Fruit fly (Drosophila melanogaster): Measurements from ENCODE around the gene CycH.

The CycH gene

dm6 chr3L:21832203-21833160, 10.7 kb downstream of the CycH start, which contains the start of the genes CG7148 and Nopp140 (continued):
- no peak for TF ChIP-seq Poxn (GFP tag; IDR thresholded peaks at IDR 0.05)
- TF ChIP-seq CG17328 (GFP tag; IDR thresholded peaks at IDR 0.05) = peak; percentile 65
- no peak for TF ChIP-seq sima (GFP tag; optimal IDR thresholded peaks at IDR 0.05)
- TF ChIP-seq Hand (GFP tag; optimal IDR thresholded peaks at IDR 0.05) = peak; percentile 10
- peak; percentile 67 for TF ChIP-seq Fer3 (tag; optimal IDR thresholded peaks at IDR 0.05)
- no peak for TF ChIP-seq org-1 (GFP tag; optimal IDR thresholded peaks at IDR 0.05)
- no peak for TF ChIP-seq CG10431 (GFP tag; optimal IDR thresholded peaks at IDR 0.05)
- no peak for TF ChIP-seq CG12104 (GFP tag; optimal IDR thresholded peaks at IDR 0.05)
- peak; percentile 55 for TF ChIP-seq CG3281 (GFP tag; optimal IDR thresholded peaks at IDR 0.05)
- TF ChIP-seq eve (GFP tag; optimal IDR thresholded peaks at IDR 0.05) = no peak
- peak; percentile 10 for TF ChIP-seq CG1792 (GFP tag; optimal IDR thresholded peaks at IDR 0.05)
- TF ChIP-seq vvl (GFP tag; IDR thresholded peaks at IDR 0.05) = peak; percentile 74
- TF ChIP-seq Hey (tag; optimal IDR thresholded peaks at IDR 0.05) = no peak
- peak; percentile 27 for TF ChIP-seq Dad (GFP tag; optimal IDR thresholded peaks at IDR 0.05)
- TF ChIP-seq nom (GFP tag; optimal IDR thresholded peaks at IDR 0.05) = peak; percentile 46
- TF ChIP-seq CG34224 (GFP tag; IDR thresholded peaks at IDR 0.05; ENCODE audit: partially characterized antibody) = peak; percentile 32; the same call in 1 of the 3 replicates
- no peak for TF ChIP-seq CG11560 (tag; IDR thresholded peaks at IDR 0.05)
- peak; percentile 66 for TF ChIP-seq CG33213 (GFP tag; optimal IDR thresholded peaks at IDR 0.05)
- peak; percentile 84 for TF ChIP-seq sens (GFP tag)
- peak; percentile 44 for TF ChIP-seq esg (GFP tag; conservative IDR thresholded peaks at IDR 0.05)
- TF ChIP-seq nau (GFP tag; optimal IDR thresholded peaks at IDR 0.05) = no peak
- TF ChIP-seq fd102C (GFP tag; optimal IDR thresholded peaks at IDR 0.05) = no peak
- TF ChIP-seq CG4617 (GFP tag; optimal IDR thresholded peaks at IDR 0.05; ENCODE audit: borderline replicate concordance) = peak; percentile 75
- TF ChIP-seq Chrac-16 (GFP tag; optimal IDR thresholded peaks at IDR 0.05) = peak; percentile 60
- no peak for TF ChIP-seq Sry-β (GFP tag; optimal IDR thresholded peaks at IDR 0.05)
- TF ChIP-seq p53 (GFP tag; optimal IDR thresholded peaks at IDR 0.05) = peak; percentile 40
- peak; percentile 30 for TF ChIP-seq CG7928 (GFP tag; optimal IDR thresholded peaks at IDR 0.05)
- TF ChIP-seq dpn (GFP tag; optimal IDR thresholded peaks at IDR 0.05) = peak; percentile 62 to 70
- TF ChIP-seq rib (GFP tag; IDR thresholded peaks at IDR 0.05) = peak; percentile 34; the same call in 1 of the 2 replicates
- TF ChIP-seq CG3995 (GFP tag; optimal IDR thresholded peaks at IDR 0.05) = peak; percentile 13
- peak; percentile 49 for TF ChIP-seq bbx (GFP tag; IDR thresholded peaks at IDR 0.05; ENCODE audit: partially characterized antibody)
- TF ChIP-seq CG32767 (GFP tag; IDR thresholded peaks at IDR 0.05) = peak; percentile 41; the same call in 1 of the 2 replicates
- peak; percentile 7; the same call in 1 of the 2 replicates for TF ChIP-seq CG4360 (GFP tag; IDR thresholded peaks at IDR 0.05)
- peak; percentile 3 for TF ChIP-seq Sox100B (GFP tag; optimal IDR thresholded peaks at IDR 0.05)
- no peak for TF ChIP-seq crol (GFP tag; IDR thresholded peaks at IDR 0.05)
- no peak for TF ChIP-seq tll (GFP tag; optimal IDR thresholded peaks at IDR 0.05)
- TF ChIP-seq Awh (GFP tag; IDR thresholded peaks at IDR 0.05) = peak; percentile 50; the same call in 1 of the 2 replicates
- peak; percentile 47 for TF ChIP-seq CrebB (tag; optimal IDR thresholded peaks at IDR 0.05)
- TF ChIP-seq insv (GFP tag; optimal IDR thresholded peaks at IDR 0.05) = peak in 1 of 2 experiments; percentile 51
- TF ChIP-seq Elba2 (GFP tag; optimal IDR thresholded peaks at IDR 0.05) = no peak
- 0 out of 2 replicates have a peak, but pooled peaks have one; percentile 41 for TF ChIP-seq ara (GFP tag; IDR thresholded peaks at IDR 0.05)
- TF ChIP-seq Taf1 (GFP tag; IDR thresholded peaks at IDR 0.05) = peak; percentile 27; the same call in 1 of the 2 replicates
- peak; percentile 40 for TF ChIP-seq MTF-1 (GFP tag; optimal IDR thresholded peaks at IDR 0.05; ENCODE audit: borderline replicate concordance)
- TF ChIP-seq Gsc (GFP tag; IDR thresholded peaks at IDR 0.05) = no peak
- no peak for TF ChIP-seq kni (GFP tag; optimal IDR thresholded peaks at IDR 0.05)
- TF ChIP-seq Six4 (GFP tag; optimal IDR thresholded peaks at IDR 0.05) = peak; percentile 30
- peak; percentile 89 for TF ChIP-seq NFAT (GFP tag; IDR thresholded peaks at IDR 0.05)
- TF ChIP-seq Kr (GFP tag; optimal IDR thresholded peaks at IDR 0.05) = no peak

Measured in whole organism, embryonic.